2 fruit fly cellular contexts compared by ENCODE assay signal in genomic region chr3R:24947332-24947731, dm6.
A peak's percentile ranks its signal among the peaks of the same experiment; 100 is the strongest.
TF ChIP-seq lines count a peak whose summit lies in the region.

Gene mah (plus strand): TSS chr3R:24947632.

TF ChIP-seq in whole organism, prepupa, 60 proteins besides CTCF, POLR2A, EP300 and RAD21:
- TF ChIP-seq CG6163 (GFP tag; IDR thresholded peaks at IDR 0.05; lab: Robert Waterston, UW): no peak
- TF ChIP-seq svp (GFP tag; lab: Kevin White, UChicago): peak; percentile 2
- TF ChIP-seq CG10669 (GFP tag; optimal IDR thresholded peaks at IDR 0.05; lab: Kevin White, UChicago): no peak

TF ChIP-seq in whole organism, pupa, 21 proteins besides CTCF, POLR2A, EP300 and RAD21:
- TF ChIP-seq Pif1A (GFP tag; optimal IDR thresholded peaks at IDR 0.05; lab: Kevin White, UChicago) (no peak), gl (tag; optimal IDR thresholded peaks at IDR 0.05; lab: Kevin White, UChicago) (peak; percentile 59), CG15710 (tag; optimal IDR thresholded peaks at IDR 0.05; lab: Kevin White, UChicago) (no peak), CG32121 (GFP tag; IDR thresholded peaks at IDR 0.05; lab: Robert Waterston, UW) (no peak), CG13204 (GFP tag; optimal IDR thresholded peaks at IDR 0.05; lab: Kevin White, UChicago) (no peak), EcR (GFP tag; optimal IDR thresholded peaks at IDR 0.05; lab: Kevin White, UChicago) (peak; percentile 25), rn (GFP tag; IDR thresholded peaks at IDR 0.05; lab: Robert Waterston, UW) (no peak)
TF ChIP-seq in whole organism, pupa: peak in this region for 2.
